Fruit fly (Drosophila melanogaster): ENCODE data around the gene Vps13B.

Gene Vps13B

dm6 chr3R:29983073-29983544 is 47.3 kb downstream of the Vps13B start, which contains the start of gene CG7896 (continued):
- TF ChIP-seq CG12659 (GFP tag; optimal IDR thresholded peaks at IDR 0.05): peak; percentile 61
- TF ChIP-seq scrt (GFP tag; optimal IDR thresholded peaks at IDR 0.05): peak; percentile 61
- TF ChIP-seq zfh2 (GFP tag; optimal IDR thresholded peaks at IDR 0.05): peak; percentile 28
- TF ChIP-seq exex (tag; optimal IDR thresholded peaks at IDR 0.05): peak; percentile 13
- TF ChIP-seq salm (tag; optimal IDR thresholded peaks at IDR 0.05): no peak
- TF ChIP-seq CG17385 (GFP tag; optimal IDR thresholded peaks at IDR 0.05): peak; percentile 66
- peak; percentile 60 for TF ChIP-seq ind (GFP tag; optimal IDR thresholded peaks at IDR 0.05)
- TF ChIP-seq Ptx1 (GFP tag; IDR thresholded peaks at IDR 0.05): peak; percentile 88
- peak; percentile 76 for TF ChIP-seq sisA (GFP tag; IDR thresholded peaks at IDR 0.05)
- TF ChIP-seq luna (GFP tag; optimal IDR thresholded peaks at IDR 0.05): no peak
- TF ChIP-seq tna (GFP tag; IDR thresholded peaks at IDR 0.05; ENCODE audit: partially characterized antibody): no peak
- TF ChIP-seq ac (GFP tag; optimal IDR thresholded peaks at IDR 0.05): no peak
- peak; percentile 63 for TF ChIP-seq Sox102F (GFP tag; optimal IDR thresholded peaks at IDR 0.05)
- no peak for TF ChIP-seq sim (GFP tag; IDR thresholded peaks at IDR 0.05)
- 0 out of 3 replicates have a peak, but pooled peaks have one; percentile 30 for TF ChIP-seq Optix (GFP tag; IDR thresholded peaks at IDR 0.05)
- TF ChIP-seq chif (GFP tag; optimal IDR thresholded peaks at IDR 0.05): no peak
- no peak for TF ChIP-seq CG8944 (GFP tag; optimal IDR thresholded peaks at IDR 0.05)
- TF ChIP-seq odd (GFP tag; optimal IDR thresholded peaks at IDR 0.05): peak; percentile 59
- TF ChIP-seq HHEX (GFP tag; optimal IDR thresholded peaks at IDR 0.05): peak; percentile 67
- TF ChIP-seq ftz-f1 (GFP tag; optimal IDR thresholded peaks at IDR 0.05): no peak
- peak; percentile 59 for TF ChIP-seq CG14710 (tag; optimal IDR thresholded peaks at IDR 0.05)
- TF ChIP-seq Opbp (GFP tag; IDR thresholded peaks at IDR 0.05; ENCODE audit: partially characterized antibody): no peak; the same call in 2 of the 3 replicates
- TF ChIP-seq CG15011 (GFP tag; optimal IDR thresholded peaks at IDR 0.05): peak; percentile 40
- peak; percentile 4 for TF ChIP-seq Asciz (GFP tag; optimal IDR thresholded peaks at IDR 0.05)
- no peak for TF ChIP-seq CG12744 (GFP tag; optimal IDR thresholded peaks at IDR 0.05)
- peak; percentile 76; the same call in 1 of the 3 replicates for TF ChIP-seq CG11456 (GFP tag; IDR thresholded peaks at IDR 0.05)
- no peak for TF ChIP-seq grn (GFP tag; optimal IDR thresholded peaks at IDR 0.05)
- peak; percentile 46 for TF ChIP-seq CG8388 (GFP tag; optimal IDR thresholded peaks at IDR 0.05)
- TF ChIP-seq CG16815 (GFP tag; optimal IDR thresholded peaks at IDR 0.05): peak; percentile 21
- no peak for TF ChIP-seq maf-S (GFP tag; optimal IDR thresholded peaks at IDR 0.05)
- peak; percentile 38 for TF ChIP-seq CG9437 (GFP tag; optimal IDR thresholded peaks at IDR 0.05)
- peak; percentile 52 for TF ChIP-seq wdn (GFP tag; IDR thresholded peaks at IDR 0.05)
- TF ChIP-seq lbe (GFP tag; optimal IDR thresholded peaks at IDR 0.05): peak; percentile 87
- TF ChIP-seq CG13123 (GFP tag; optimal IDR thresholded peaks at IDR 0.05): peak; percentile 4
- TF ChIP-seq CG4707 (GFP tag; optimal IDR thresholded peaks at IDR 0.05): no peak
- TF ChIP-seq CG4360 (GFP tag; IDR thresholded peaks at IDR 0.05): no peak
- TF ChIP-seq CG42726 (GFP tag; IDR thresholded peaks at IDR 0.05; ENCODE audit: partially characterized antibody): no peak
- peak; percentile 49; the same call in 1 of the 2 replicates for TF ChIP-seq CG5953 (GFP tag; IDR thresholded peaks at IDR 0.05)
- peak; percentile 53 for TF ChIP-seq sug (tag; optimal IDR thresholded peaks at IDR 0.05)
- TF ChIP-seq CG4820 (GFP tag; optimal IDR thresholded peaks at IDR 0.05): peak; percentile 52
- TF ChIP-seq CG6791 (GFP tag; IDR thresholded peaks at IDR 0.05; ENCODE audit: partially characterized antibody): 0 out of 3 replicates have a peak, but pooled peaks have one; percentile 27
- TF ChIP-seq zen (tag; optimal IDR thresholded peaks at IDR 0.05): no peak
- TF ChIP-seq Eip74EF (GFP tag; optimal IDR thresholded peaks at IDR 0.05): peak in 1 of 2 experiments; percentile 22
- no peak for TF ChIP-seq fd64A (GFP tag; optimal IDR thresholded peaks at IDR 0.05)
- TF ChIP-seq CG6854 (GFP tag; optimal IDR thresholded peaks at IDR 0.05): peak; percentile 51
- no peak for TF ChIP-seq CG1832 (GFP tag; optimal IDR thresholded peaks at IDR 0.05)
- peak; percentile 70 for TF ChIP-seq Nf-YC (tag; optimal IDR thresholded peaks at IDR 0.05)
- TF ChIP-seq HLH4C (GFP tag; IDR thresholded peaks at IDR 0.05; ENCODE audit: partially characterized antibody): no peak
- peak; percentile 26 for TF ChIP-seq CG3995 (GFP tag; optimal IDR thresholded peaks at IDR 0.05)

Data from whole organism, embryonic.